Worm (Caenorhabditis elegans): Measurements from ENCODE around the gene Y7A5A.3.

ce11 chrX:15828059-15828458 is 43.6 kb upstream of the Y7A5A.3 start, which contains the start of gene Y7A5A.20:
- TF ChIP-seq nhr-76 (tag; optimal IDR thresholded peaks at IDR 0.05) (no peak), pha-4 (tag; optimal IDR thresholded peaks at IDR 0.05) (no peak), ztf-11 (tag; optimal IDR thresholded peaks at IDR 0.05) (no peak), ham-2 (GFP tag; optimal IDR thresholded peaks at IDR 0.05) (no peak), lin-13 (tag; optimal IDR thresholded peaks at IDR 0.05) (no peak), ceh-43 (GFP tag; optimal IDR thresholded peaks at IDR 0.05) (no peak), mep-1 (tag; optimal IDR thresholded peaks at IDR 0.05) (no peak), elt-3 (tag; optimal IDR thresholded peaks at IDR 0.05) (no peak), lsy-2 (tag; optimal IDR thresholded peaks at IDR 0.05) (no peak), cnd-1 (tag; optimal IDR thresholded peaks at IDR 0.05) (no peak), elt-1 (tag; optimal IDR thresholded peaks at IDR 0.05; ENCODE audit: borderline replicate concordance, insufficient read depth) (no peak)
